Fruit fly (Drosophila melanogaster) whole organism, prepupa: ENCODE results near the gene CG5446.

ENCODE experiments used
- CG10669 ChIP-seq: fragments of 200-800 bp; sonication (Bioruptor generic); optimal IDR thresholded peaks from 3 replicates; lab custom pipeline; 2018; ENCODE audit warnings: missing biosample characterization, mild to moderate bottlenecking, missing genetic modification characterization, moderate library complexity
- CG16779 ChIP-seq: fragments of 200-800 bp; sonication (Bioruptor generic); optimal IDR thresholded peaks from 3 replicates; lab custom pipeline; 2017; ENCODE audit warnings: missing biosample characterization, mild to moderate bottlenecking, missing genetic modification characterization
- Ets96B ChIP-seq: fragments of 200-800 bp; optimal IDR thresholded peaks from 2 replicates; lab custom pipeline; 2019; ENCODE audit warnings: missing biosample characterization, mild to moderate bottlenecking, missing genetic modification characterization, moderate library complexity
- Gug ChIP-seq: fragments of 200-800 bp; sonication (Bioruptor generic); IDR thresholded peaks from 2 replicates; pipeline ENCODE4 v1.3.6; 2022; ENCODE audit warnings: missing biosample characterization, missing genetic modification characterization
- Lpt ChIP-seq: fragments of 200-800 bp; sonication (Bioruptor generic); optimal IDR thresholded peaks from 3 replicates; lab custom pipeline; 2016; ENCODE audit warnings: missing biosample characterization, missing genetic modification characterization
- Sox14 ChIP-seq: fragments of 200-800 bp; sonication (Bioruptor generic); optimal IDR thresholded peaks from 3 replicates; lab custom pipeline; 2016; ENCODE audit warnings: missing biosample characterization, missing genetic modification characterization
- dsx ChIP-seq: fragments of 200-800 bp; optimal IDR thresholded peaks from 3 replicates; lab custom pipeline; 2019; ENCODE audit warnings: missing biosample characterization, mild to moderate bottlenecking, missing genetic modification characterization, moderate library complexity; ENCODE audit not compliant: poor library complexity, severe bottlenecking
- fd85E ChIP-seq: fragments of 200-800 bp; sonication (Bioruptor generic); optimal IDR thresholded peaks from 3 replicates; lab custom pipeline; 2016; ENCODE audit warnings: missing biosample characterization, missing genetic modification characterization
- net ChIP-seq: fragments of 200-800 bp; sonication (Bioruptor generic); optimal IDR thresholded peaks from 3 replicates; lab custom pipeline; 2016; ENCODE audit warnings: missing biosample characterization, missing genetic modification characterization
- pdm3 ChIP-seq: fragments of 200-800 bp; sonication (Bioruptor generic); optimal IDR thresholded peaks from 3 replicates; lab custom pipeline; 2016; ENCODE audit warnings: missing biosample characterization, missing genetic modification characterization
- salr ChIP-seq, 2 experiments: fragments of 200-800 bp; sonication (Bioruptor generic); optimal IDR thresholded peaks; 3 replicates each; lab custom pipeline; 2016 to 2018; ENCODE audit warnings: missing biosample characterization in 2 of 2, missing genetic modification characterization in 2 of 2, mild to moderate bottlenecking in 1 of 2
- topi ChIP-seq: fragments of 200-800 bp; sonication (Bioruptor generic); optimal IDR thresholded peaks from 3 replicates; lab custom pipeline; 2016; ENCODE audit warnings: missing biosample characterization, missing genetic modification characterization

- no peak for TF ChIP-seq topi
- TF ChIP-seq salr (GFP tag; optimal IDR thresholded peaks at IDR 0.05; lab: Kevin White, UChicago) = no peak
- TF ChIP-seq Ets96B = no peak
- TF ChIP-seq Lpt (GFP tag; lab: Kevin White, UChicago) = no peak
- TF ChIP-seq Gug (GFP tag; lab: Robert Waterston, UW) = no peak
- no peak for TF ChIP-seq Sox14
- no peak for TF ChIP-seq CG10669 (GFP tag; lab: Kevin White, UChicago)
- no peak for TF ChIP-seq net (GFP tag; lab: Kevin White, UChicago)
- no peak for TF ChIP-seq fd85E
- TF ChIP-seq pdm3 (GFP tag; lab: Kevin White, UChicago) = no peak
- TF ChIP-seq CG16779 (tag; lab: Kevin White, UChicago) = no peak
- TF ChIP-seq dsx (GFP tag; lab: Kevin White, UChicago) = no peak
These were observed 5.5 kb downstream of the CG5446 start for dm6 chr2L:12421793-12422691.
